Worm (Caenorhabditis elegans) whole organism, L4 larva: ENCODE results near the gene eral-1.
A peak's percentile ranks its signal among the peaks of the same experiment; 100 is the strongest.

ENCODE experiments used
- D1046.2 ChIP-seq: fragments of 200-800 bp; sonication (Bioruptor generic); IDR thresholded peaks from 2 replicates; pipeline ENCODE4 v1.3.6; 2022; ENCODE audit warnings: missing genetic modification characterization, missing compliant biosample characterization
- F10B5.3 ChIP-seq: sonication (generic microtip); optimal IDR thresholded peaks from 2 replicates; lab custom pipeline; 2016; ENCODE audit warnings: mild to moderate bottlenecking, missing genetic modification characterization, missing compliant biosample characterization
- F26F4.8 ChIP-seq: fragments of 200-800 bp; sonication (Bioruptor generic); conservative IDR thresholded peaks from 2 replicates; pipeline ENCODE4 v1.3.6; 2022; ENCODE audit warnings: missing genetic modification characterization, missing compliant biosample characterization
- F37D6.2 ChIP-seq: sonication (generic microtip); optimal IDR thresholded peaks from 2 replicates; lab custom pipeline; 2016; ENCODE audit warnings: mild to moderate bottlenecking, missing genetic modification characterization, missing compliant biosample characterization
- F44E2.7 ChIP-seq: fragments of 200-800 bp; sonication (Bioruptor generic); IDR thresholded peaks from 2 replicates; pipeline ENCODE4 v2.1.2; 2022; ENCODE audit warnings: missing genetic modification characterization, missing compliant biosample characterization
- R02D3.7 ChIP-seq: fragments of 150-350 bp; sonication (generic microtip); optimal IDR thresholded peaks from 3 replicates; lab custom pipeline; 2014; ENCODE audit warnings: missing biosample characterization, missing genetic modification characterization
- T20F7.1 ChIP-seq: fragments of 200-800 bp; sonication (Bioruptor generic); optimal IDR thresholded peaks from 2 replicates; lab custom pipeline; 2018; ENCODE audit warnings: mild to moderate bottlenecking, missing genetic modification characterization, missing compliant biosample characterization
- Y105C5A.15 ChIP-seq: fragments of 200-800 bp; sonication (Bioruptor generic); IDR thresholded peaks from 2 replicates; pipeline ENCODE4 v1.3.6; 2022; ENCODE audit warnings: missing genetic modification characterization, missing compliant biosample characterization
- ZK337.2 ChIP-seq: fragments of 200-800 bp; sonication (Bioruptor generic); IDR thresholded peaks from 2 replicates; pipeline ENCODE4 v1.3.6; 2022; ENCODE audit warnings: missing genetic modification reagents, missing genetic modification characterization, missing compliant biosample characterization
- ZK546.5 ChIP-seq, 2 experiments: sonication (generic microtip); optimal IDR thresholded peaks; 2 replicates each; lab custom pipeline; 2017; ENCODE audit warnings: missing biosample characterization in 2 of 2, missing genetic modification characterization in 2 of 2
- attf-4 ChIP-seq: sonication (generic microtip); optimal IDR thresholded peaks from 3 replicates; lab custom pipeline; 2017; ENCODE audit warnings: missing biosample characterization, missing genetic modification characterization
- ceh-20 ChIP-seq: fragments of 200-800 bp; sonication (Bioruptor generic); IDR thresholded peaks from 2 replicates; pipeline ENCODE4 v1.3.6; 2022; ENCODE audit warnings: missing genetic modification reagents, missing genetic modification characterization, missing compliant biosample characterization
- ceh-32 ChIP-seq: sonication (generic microtip); optimal IDR thresholded peaks from 2 replicates; lab custom pipeline; 2016; ENCODE audit warnings: mild to moderate bottlenecking, missing genetic modification characterization, missing compliant biosample characterization; ENCODE audit not compliant: poor library complexity
- ceh-82 ChIP-seq: sonication (generic microtip); optimal IDR thresholded peaks from 2 replicates; lab custom pipeline; 2017; ENCODE audit warnings: missing biosample characterization, missing genetic modification characterization
- ces-1 ChIP-seq: fragments of 150-350 bp; sonication (generic microtip); optimal IDR thresholded peaks from 4 replicates; lab custom pipeline; 2014; ENCODE audit warnings: missing biosample characterization, missing genetic modification reagents, missing genetic modification characterization
- daf-12 ChIP-seq: fragments of 150-350 bp; optimal IDR thresholded peaks from 2 replicates; lab custom pipeline; 2014; ENCODE audit warnings: missing biosample characterization, missing genetic modification reagents, missing genetic modification characterization
- daf-16 ChIP-seq, 3 experiments: sonication (generic microtip); optimal IDR thresholded peaks; 2 replicates each; lab custom pipeline; 2016 to 2017; ENCODE audit warnings: missing genetic modification characterization in 3 of 3, missing genetic modification reagents in 3 of 3, mild to moderate bottlenecking in 2 of 3, missing compliant biosample characterization in 2 of 3, missing biosample characterization in 1 of 3, moderate library complexity in 1 of 3
- dmd-6 ChIP-seq: fragments of 200-800 bp; sonication (Bioruptor generic); IDR thresholded peaks from 2 replicates; pipeline ENCODE4 v1.3.6; 2022; ENCODE audit warnings: missing genetic modification reagents, missing genetic modification characterization, missing compliant biosample characterization
- dmd-8 ChIP-seq: fragments of 200-800 bp; sonication (Bioruptor generic); IDR thresholded peaks from 2 replicates; pipeline ENCODE4 v1.3.6; 2022; ENCODE audit warnings: missing genetic modification characterization, missing compliant biosample characterization
- dpl-1 ChIP-seq: fragments of 150-350 bp; optimal IDR thresholded peaks from 2 replicates; lab custom pipeline; 2014; ENCODE audit warnings: missing biosample characterization, missing genetic modification reagents, missing genetic modification characterization
- duxl-1 ChIP-seq: sonication (generic microtip); optimal IDR thresholded peaks from 2 replicates; lab custom pipeline; 2016; ENCODE audit warnings: mild to moderate bottlenecking, missing genetic modification characterization, moderate library complexity, missing compliant biosample characterization; ENCODE audit not compliant: poor library complexity
- egl-27 ChIP-seq: sonication (generic microtip); optimal IDR thresholded peaks from 3 replicates; lab custom pipeline; 2017; ENCODE audit warnings: missing biosample characterization, missing genetic modification reagents, missing genetic modification characterization
- fkh-10 ChIP-seq: fragments of 150-350 bp; optimal IDR thresholded peaks from 2 replicates; lab custom pipeline; 2014; ENCODE audit warnings: missing biosample characterization, missing genetic modification reagents, missing genetic modification characterization
- gei-8 ChIP-seq: fragments of 200-800 bp; sonication (Bioruptor generic); optimal IDR thresholded peaks from 2 replicates; lab custom pipeline; 2018; ENCODE audit warnings: mild to moderate bottlenecking, missing genetic modification characterization, missing compliant biosample characterization
- hif-1 ChIP-seq, 2 experiments: sonication (generic microtip); optimal IDR thresholded peaks; 2 replicates each; lab custom pipeline; 2016 to 2017; ENCODE audit warnings: missing compliant biosample characterization in 2 of 2, missing genetic modification characterization in 2 of 2, missing genetic modification reagents in 2 of 2, missing genotype in 2 of 2, mild to moderate bottlenecking in 1 of 2
- hlh-30 ChIP-seq: sonication (generic microtip); optimal IDR thresholded peaks from 2 replicates; lab custom pipeline; 2017; ENCODE audit warnings: antibody characterized with exemption, mild to moderate bottlenecking, missing genetic modification characterization, missing compliant biosample characterization; ENCODE audit not compliant: insufficient read depth
- jun-1 ChIP-seq: fragments of 150-350 bp; optimal IDR thresholded peaks from 2 replicates; lab custom pipeline; 2014; ENCODE audit warnings: missing biosample characterization, missing genetic modification reagents, missing genetic modification characterization
- lin-1 ChIP-seq: fragments of 200-800 bp; sonication (Bioruptor generic); IDR thresholded peaks from 2 replicates; pipeline ENCODE4 v1.3.6; 2022; ENCODE audit warnings: missing genetic modification reagents, missing genetic modification characterization, missing compliant biosample characterization
- lin-29 ChIP-seq: fragments of 200-800 bp; sonication (Bioruptor generic); IDR thresholded peaks from 2 replicates; pipeline ENCODE4 v1.3.6; 2022; ENCODE audit warnings: missing genetic modification reagents, missing genetic modification characterization, missing compliant biosample characterization
- lin-38 ChIP-seq: fragments of 200-800 bp; sonication (Bioruptor generic); IDR thresholded peaks from 2 replicates; pipeline ENCODE4 v1.3.6; 2022; ENCODE audit warnings: missing genetic modification reagents, missing genetic modification characterization, missing compliant biosample characterization
- lsy-2 ChIP-seq, 2 experiments: fragments of 150-350 bp in 1 of 2; sonication (generic microtip) in 1 of 2; optimal IDR thresholded peaks; 2 replicates each; lab custom pipeline; 2014 to 2017; ENCODE audit warnings: missing biosample characterization in 2 of 2, missing genetic modification characterization in 2 of 2
- mes-2 ChIP-seq: sonication (generic microtip); optimal IDR thresholded peaks from 2 replicates; lab custom pipeline; 2016; ENCODE audit warnings: missing genotype, mild to moderate bottlenecking, missing genetic modification characterization, missing compliant biosample characterization; ENCODE audit not compliant: poor library complexity, severe bottlenecking
- mxl-2 ChIP-seq: fragments of 200-800 bp; sonication (Bioruptor generic); conservative IDR thresholded peaks from 2 replicates; pipeline ENCODE4 v1.3.6; 2022; ENCODE audit warnings: missing genetic modification reagents, missing genetic modification characterization, missing compliant biosample characterization
- nhr-11 ChIP-seq: fragments of 150-350 bp; optimal IDR thresholded peaks from 2 replicates; lab custom pipeline; 2014; ENCODE audit warnings: missing biosample characterization, missing genetic modification characterization
- nhr-111 ChIP-seq: fragments of 200-800 bp; sonication (Bioruptor generic); optimal IDR thresholded peaks from 2 replicates; lab custom pipeline; 2018; ENCODE audit warnings: mild to moderate bottlenecking, missing genetic modification characterization, missing compliant biosample characterization
- nhr-237 ChIP-seq: sonication (generic microtip); optimal IDR thresholded peaks from 2 replicates; lab custom pipeline; 2017; ENCODE audit warnings: missing biosample characterization, missing genetic modification characterization
- nhr-28 ChIP-seq: fragments of 150-350 bp; optimal IDR thresholded peaks from 2 replicates; lab custom pipeline; 2014; ENCODE audit warnings: missing biosample characterization, missing genetic modification characterization
- nhr-41 ChIP-seq: fragments of 200-800 bp; sonication (Bioruptor generic); IDR thresholded peaks from 2 replicates; pipeline ENCODE4 v1.3.6; 2022; ENCODE audit warnings: missing genetic modification reagents, missing genetic modification characterization, missing compliant biosample characterization
- nhr-42 ChIP-seq: fragments of 200-800 bp; sonication (Bioruptor generic); IDR thresholded peaks from 2 replicates; pipeline ENCODE4 v1.3.6; 2022; ENCODE audit warnings: missing genetic modification characterization, missing compliant biosample characterization
- rbr-2 ChIP-seq: sonication (generic microtip); optimal IDR thresholded peaks from 2 replicates; lab custom pipeline; 2016; ENCODE audit warnings: missing genotype, missing genetic modification characterization, missing compliant biosample characterization
- saeg-2 ChIP-seq: fragments of 200-800 bp; sonication (Bioruptor generic); IDR thresholded peaks from 2 replicates; pipeline ENCODE4 v1.3.6; 2022; ENCODE audit warnings: missing genetic modification reagents, missing genetic modification characterization, missing compliant biosample characterization
- sdz-12 ChIP-seq: fragments of 200-800 bp; sonication (Bioruptor generic); optimal IDR thresholded peaks from 2 replicates; lab custom pipeline; 2018; ENCODE audit warnings: mild to moderate bottlenecking, missing genetic modification characterization, missing compliant biosample characterization
- snpc-1.2 ChIP-seq: fragments of 200-800 bp; sonication (Bioruptor generic); IDR thresholded peaks from 2 replicates; pipeline ENCODE4 v1.3.6; 2022; ENCODE audit warnings: missing genetic modification reagents, missing genetic modification characterization, missing compliant biosample characterization
- snpc-4 ChIP-seq: fragments of 150-350 bp; optimal IDR thresholded peaks from 2 replicates; lab custom pipeline; 2014; ENCODE audit warnings: missing biosample characterization, missing genetic modification characterization
- spr-1 ChIP-seq: sonication (generic microtip); optimal IDR thresholded peaks from 2 replicates; lab custom pipeline; 2016; ENCODE audit warnings: mild to moderate bottlenecking, missing genetic modification characterization, missing compliant biosample characterization
- unc-39 ChIP-seq: sonication (generic microtip); optimal IDR thresholded peaks from 2 replicates; lab custom pipeline; 2017; ENCODE audit warnings: missing biosample characterization, missing genetic modification characterization
- zfp-2 ChIP-seq: sonication (generic microtip); optimal IDR thresholded peaks from 2 replicates; lab custom pipeline; 2016; ENCODE audit warnings: mild to moderate bottlenecking, missing genetic modification characterization, missing compliant biosample characterization
- zip-2 ChIP-seq: fragments of 150-350 bp; optimal IDR thresholded peaks from 2 replicates; lab custom pipeline; 2014; ENCODE audit warnings: missing biosample characterization, missing genetic modification characterization
- ztf-11 ChIP-seq: fragments of 150-350 bp; optimal IDR thresholded peaks from 2 replicates; lab custom pipeline; 2014; ENCODE audit warnings: missing biosample characterization, missing genetic modification characterization

The eral-1 gene

ce11 chrII:9601679-9602078 is 12.1 kb upstream of the eral-1 start (continued):
- TF ChIP-seq F37D6.2 (tag; lab: Kevin White, UChicago): no peak

ce11 chrII:9601069-9601468 is 11.5 kb upstream of the eral-1 start:
- TF ChIP-seq T20F7.1: no peak
- TF ChIP-seq duxl-1 (tag; lab: Kevin White, UChicago): no peak
- peak; percentile 0 for TF ChIP-seq mes-2 (tag; lab: Kevin White, UChicago)
- no peak for TF ChIP-seq gei-8
- TF ChIP-seq lin-29 (GFP tag; lab: Robert Waterston, UW): no peak
- TF ChIP-seq jun-1 (tag; lab: Kevin White, UChicago): no peak
- no peak for TF ChIP-seq fkh-10 (GFP tag; lab: Kevin White, UChicago)
- TF ChIP-seq saeg-2 (GFP tag; lab: Robert Waterston, UW): 0 out of 2 replicates have a peak, but pooled peaks have one; percentile 18
- no peak for TF ChIP-seq R02D3.7
- no peak for TF ChIP-seq F10B5.3 (tag; lab: Kevin White, UChicago)
- 0 out of 2 replicates have a peak, but pooled peaks have one; percentile 53 for TF ChIP-seq dmd-8 (GFP tag; lab: Robert Waterston, UW)
- no peak for TF ChIP-seq Y105C5A.15 (GFP tag; lab: Robert Waterston, UW)
- TF ChIP-seq lin-38 (GFP tag; lab: Robert Waterston, UW): peak; percentile 20; the same call in 1 of the 2 replicates
- TF ChIP-seq ceh-82 (tag; lab: Kevin White, UChicago): no peak
- no peak for TF ChIP-seq sdz-12 (GFP tag; lab: Kevin White, UChicago)
- TF ChIP-seq nhr-42 (GFP tag; lab: Robert Waterston, UW): no peak
- no peak for TF ChIP-seq ceh-32 (tag; lab: Kevin White, UChicago)
- TF ChIP-seq nhr-111 (GFP tag; lab: Kevin White, UChicago): no peak
- TF ChIP-seq daf-12: no peak
- TF ChIP-seq ceh-20 (GFP tag; lab: Robert Waterston, UW): 0 out of 2 replicates have a peak, but pooled peaks have one; percentile 47
- no peak for TF ChIP-seq ces-1 (GFP tag; lab: Kevin White, UChicago)
- no peak for TF ChIP-seq snpc-1.2
- peak; percentile 91 for TF ChIP-seq nhr-28
- no peak for TF ChIP-seq mxl-2 (GFP tag; lab: Robert Waterston, UW)
- peak; percentile 56 for TF ChIP-seq lin-1
- TF ChIP-seq unc-39: no peak
- no peak for TF ChIP-seq spr-1
- TF ChIP-seq F26F4.8 (GFP tag; lab: Robert Waterston, UW): no peak
- TF ChIP-seq nhr-11 (tag; lab: Kevin White, UChicago): peak; percentile 96
- no peak for TF ChIP-seq nhr-41
- peak in 1 of 2 experiments; percentile 60 for TF ChIP-seq lsy-2 (tag; optimal IDR thresholded peaks at IDR 0.05; lab: Kevin White, UChicago)
- no peak for TF ChIP-seq nhr-237
- TF ChIP-seq hif-1 (tag; optimal IDR thresholded peaks at IDR 0.05; lab: Kevin White, UChicago): peak in 1 of 2 experiments; percentile 37
- TF ChIP-seq zfp-2 (tag; lab: Kevin White, UChicago): no peak
- TF ChIP-seq daf-16 (GFP tag; optimal IDR thresholded peaks at IDR 0.05; lab: Kevin White, UChicago): no peak
- TF ChIP-seq daf-16 (tag; optimal IDR thresholded peaks at IDR 0.05; lab: Kevin White, UChicago): peak; percentile 82
- TF ChIP-seq egl-27 (tag; lab: Kevin White, UChicago): no peak
- TF ChIP-seq dmd-6 (GFP tag; lab: Robert Waterston, UW): peak; percentile 94
- no peak for TF ChIP-seq snpc-4 (tag; lab: Kevin White, UChicago)
- no peak for TF ChIP-seq D1046.2
- peak; percentile 29 for TF ChIP-seq rbr-2
- TF ChIP-seq zip-2: no peak
- no peak for TF ChIP-seq F37D6.2 (tag; lab: Kevin White, UChicago)
- no peak for TF ChIP-seq ZK337.2
- TF ChIP-seq ztf-11 (tag; lab: Kevin White, UChicago): no peak
- no peak for TF ChIP-seq attf-4 (tag; lab: Kevin White, UChicago)
- TF ChIP-seq ZK546.5 (tag; optimal IDR thresholded peaks at IDR 0.05; lab: Kevin White, UChicago): no peak
- TF ChIP-seq dpl-1 (GFP tag; lab: Kevin White, UChicago): peak; percentile 8
- TF ChIP-seq hlh-30 (tag; lab: Kevin White, UChicago): peak; percentile 91
- no peak for TF ChIP-seq F44E2.7 (GFP tag; lab: Robert Waterston, UW)
